Fruit fly (Drosophila melanogaster): Measurements from ENCODE around the gene CG9760.

DNA sequence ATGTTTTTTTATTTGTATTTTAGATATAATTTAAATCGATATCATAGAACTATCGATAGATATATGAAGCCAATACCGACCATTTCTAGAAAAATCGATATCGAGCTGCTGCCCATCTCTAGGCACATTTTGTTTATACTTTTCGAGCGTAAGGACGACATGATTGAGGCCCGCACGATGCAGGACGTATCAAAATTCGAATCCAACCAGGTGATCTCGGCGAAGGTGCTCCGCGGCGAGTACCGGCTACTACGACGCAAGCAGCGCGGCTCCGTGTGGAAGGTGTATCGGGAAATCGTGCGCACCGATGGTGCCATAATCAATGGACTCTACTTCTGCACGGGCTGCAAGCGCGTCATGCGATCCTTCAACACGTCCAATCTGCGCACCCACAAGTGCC lies 45.4 kb downstream of the CG9760 start, which contains the start of gene ssp:
- TF ChIP-seq CG14655 (GFP tag; optimal IDR thresholded peaks at IDR 0.05): no peak
- TF ChIP-seq fd96Ca (GFP tag; IDR thresholded peaks at IDR 0.05): no peak
- TF ChIP-seq CG12605 (GFP tag; IDR thresholded peaks at IDR 0.05): no peak
- no peak for TF ChIP-seq Ets98B (GFP tag; IDR thresholded peaks at IDR 0.05)
- no peak for TF ChIP-seq EcR (GFP tag; optimal IDR thresholded peaks at IDR 0.05)
- no peak for TF ChIP-seq CG9948 (tag; optimal IDR thresholded peaks at IDR 0.05)
